Worm (Caenorhabditis elegans): ENCODE results near the gene vmo-1.

DNA sequence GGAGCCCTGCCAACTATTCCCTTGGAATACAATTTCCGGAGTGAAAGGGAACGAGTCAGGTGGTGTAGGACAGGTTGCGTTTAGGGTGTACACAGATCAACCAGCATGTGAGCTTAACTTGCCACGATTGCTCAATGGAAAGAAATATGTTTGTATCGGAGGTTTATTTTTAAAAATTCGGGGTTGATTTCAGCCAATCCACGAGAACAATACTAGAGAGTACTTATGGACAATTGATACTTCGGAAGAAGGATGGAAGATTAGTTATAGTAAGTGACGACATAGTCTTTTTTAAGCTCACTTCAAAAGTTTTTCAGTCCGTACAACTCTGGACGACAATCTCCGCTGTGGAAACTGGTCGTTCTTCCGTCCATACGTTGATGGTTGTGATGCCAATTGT lies 22.0 kb upstream of the vmo-1 start:
- no peak for TF ChIP-seq mdl-1 (tag; optimal IDR thresholded peaks at IDR 0.05)
- TF ChIP-seq nhr-77 (tag; optimal IDR thresholded peaks at IDR 0.05): no peak
- TF ChIP-seq nhr-237 (tag; optimal IDR thresholded peaks at IDR 0.05): no peak
- TF ChIP-seq snpc-4 (tag; optimal IDR thresholded peaks at IDR 0.05): no peak
- TF ChIP-seq nhr-6 (tag; optimal IDR thresholded peaks at IDR 0.05): no peak
- no peak for TF ChIP-seq egl-27 (tag; optimal IDR thresholded peaks at IDR 0.05)
